Fruit fly (Drosophila melanogaster): Measurements from ENCODE around the gene SclB.

Gene SclB

dm6 chr2L:16884702-16885101 lies 46.9 kb downstream of the SclB start:
- no peak for TF ChIP-seq rn (GFP tag; IDR thresholded peaks at IDR 0.05)
- no peak for TF ChIP-seq CG34367 (tag; optimal IDR thresholded peaks at IDR 0.05)
- TF ChIP-seq CG8159 (tag; optimal IDR thresholded peaks at IDR 0.05): no peak
- no peak for TF ChIP-seq CG32121 (GFP tag; IDR thresholded peaks at IDR 0.05)
- TF ChIP-seq Pif1A (GFP tag; optimal IDR thresholded peaks at IDR 0.05): no peak
- TF ChIP-seq CG12605 (GFP tag; IDR thresholded peaks at IDR 0.05): no peak
- TF ChIP-seq CG9948 (tag; optimal IDR thresholded peaks at IDR 0.05): no peak
- no peak for TF ChIP-seq gl (tag; optimal IDR thresholded peaks at IDR 0.05)
- no peak for TF ChIP-seq CG8301 (tag; optimal IDR thresholded peaks at IDR 0.05)
- no peak for TF ChIP-seq Pif1B (GFP tag; optimal IDR thresholded peaks at IDR 0.05)
- no peak for TF ChIP-seq D1 (tag; optimal IDR thresholded peaks at IDR 0.05)
- TF ChIP-seq CG14655 (GFP tag; optimal IDR thresholded peaks at IDR 0.05): no peak
- TF ChIP-seq EcR (GFP tag; optimal IDR thresholded peaks at IDR 0.05): no peak
- TF ChIP-seq CG17806 (tag; optimal IDR thresholded peaks at IDR 0.05): no peak
- no peak for TF ChIP-seq CG4496 (GFP tag; IDR thresholded peaks at IDR 0.05)
- TF ChIP-seq CG13204 (GFP tag; optimal IDR thresholded peaks at IDR 0.05): no peak
- no peak for TF ChIP-seq CG15710 (tag; optimal IDR thresholded peaks at IDR 0.05)
- TF ChIP-seq fd96Ca (GFP tag; IDR thresholded peaks at IDR 0.05): no peak
- TF ChIP-seq Ets98B (GFP tag; IDR thresholded peaks at IDR 0.05): no peak

DNA sequence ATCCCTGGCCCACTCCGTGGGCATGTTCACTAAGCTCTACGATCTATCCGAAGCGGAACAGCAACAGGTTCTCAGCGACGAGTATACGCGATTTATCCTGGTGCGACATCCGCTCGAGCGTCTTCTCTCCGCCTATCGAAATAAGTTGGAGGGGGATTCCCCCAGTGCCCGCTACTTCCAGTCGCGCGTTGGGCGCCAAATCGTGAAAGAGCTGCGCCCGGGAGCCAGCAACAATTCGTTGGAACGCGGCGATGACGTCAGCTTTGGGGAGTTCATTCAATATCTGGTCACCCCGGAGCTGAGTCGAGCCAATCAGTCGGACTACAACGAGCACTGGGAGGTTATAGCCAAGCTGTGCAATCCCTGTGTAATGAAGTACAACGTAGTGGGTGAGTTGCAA lies 47.6 kb downstream of the SclB start:
- TF ChIP-seq CG13204 (GFP tag; optimal IDR thresholded peaks at IDR 0.05): no peak
- TF ChIP-seq Pif1A (GFP tag; optimal IDR thresholded peaks at IDR 0.05): no peak
- TF ChIP-seq CG8301 (tag; optimal IDR thresholded peaks at IDR 0.05): no peak
- TF ChIP-seq gl (tag; optimal IDR thresholded peaks at IDR 0.05): no peak
- no peak for TF ChIP-seq CG32121 (GFP tag; IDR thresholded peaks at IDR 0.05)
- TF ChIP-seq fd96Ca (GFP tag; IDR thresholded peaks at IDR 0.05): no peak
- TF ChIP-seq CG17806 (tag; optimal IDR thresholded peaks at IDR 0.05): no peak
- no peak for TF ChIP-seq CG14655 (GFP tag; optimal IDR thresholded peaks at IDR 0.05)
- no peak for TF ChIP-seq CG15710 (tag; optimal IDR thresholded peaks at IDR 0.05)
- no peak for TF ChIP-seq EcR (GFP tag; optimal IDR thresholded peaks at IDR 0.05)
- no peak for TF ChIP-seq CG9948 (tag; optimal IDR thresholded peaks at IDR 0.05)
- TF ChIP-seq Snoo (tag; optimal IDR thresholded peaks at IDR 0.05): no peak
- no peak for TF ChIP-seq CG12605 (GFP tag; IDR thresholded peaks at IDR 0.05)
- TF ChIP-seq D1 (tag; optimal IDR thresholded peaks at IDR 0.05): no peak
- no peak for TF ChIP-seq CG10348 (GFP tag; IDR thresholded peaks at IDR 0.05)
- no peak for TF ChIP-seq CG4496 (GFP tag; IDR thresholded peaks at IDR 0.05)
- TF ChIP-seq CG34367 (tag; optimal IDR thresholded peaks at IDR 0.05): no peak
- TF ChIP-seq rn (GFP tag; IDR thresholded peaks at IDR 0.05): no peak
- TF ChIP-seq Ets98B (GFP tag; IDR thresholded peaks at IDR 0.05): no peak

DNA sequence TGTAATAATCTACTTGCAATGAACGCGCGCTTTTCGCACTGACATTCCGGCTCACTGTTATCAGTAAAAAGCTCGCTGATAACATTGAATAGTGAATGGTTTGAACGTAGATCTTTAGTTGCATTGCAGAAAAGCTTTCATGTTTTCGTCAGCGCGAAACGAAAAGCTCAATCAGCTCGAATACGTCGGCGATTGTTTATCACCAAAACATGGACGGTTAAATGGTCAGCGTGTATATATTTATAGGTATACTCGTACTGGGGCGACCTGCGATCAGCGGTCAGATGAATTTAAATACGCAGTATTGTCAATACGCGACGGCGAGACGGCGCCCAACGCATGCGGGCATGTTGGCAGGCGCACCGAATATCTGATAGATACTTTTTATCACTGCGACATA lies 48.7 kb downstream of the SclB start:
- TF ChIP-seq CG13204 (GFP tag; optimal IDR thresholded peaks at IDR 0.05) (no peak), CG12605 (GFP tag; IDR thresholded peaks at IDR 0.05) (no peak), CG32121 (GFP tag; IDR thresholded peaks at IDR 0.05) (no peak), D1 (tag; optimal IDR thresholded peaks at IDR 0.05) (no peak), rn (GFP tag; IDR thresholded peaks at IDR 0.05) (no peak), Ets98B (GFP tag; IDR thresholded peaks at IDR 0.05) (no peak), gl (tag; optimal IDR thresholded peaks at IDR 0.05) (no peak), CG17806 (tag; optimal IDR thresholded peaks at IDR 0.05) (no peak), Pif1A (GFP tag; optimal IDR thresholded peaks at IDR 0.05) (no peak), CG4496 (GFP tag; IDR thresholded peaks at IDR 0.05) (no peak)

dm6 chr2L:16887660-16888573 lies 50.1 kb downstream of the SclB start, which contains the start of the genes osi and tweek:
osi (minus strand) TSS chr2L:16887966.
tweek (plus strand) TSS chr2L:16888490.
- peak; percentile 42 for TF ChIP-seq CG8159 (tag; optimal IDR thresholded peaks at IDR 0.05)
- TF ChIP-seq CG14655 (GFP tag; optimal IDR thresholded peaks at IDR 0.05): no peak
- TF ChIP-seq Snoo (tag; optimal IDR thresholded peaks at IDR 0.05): no peak
- peak; percentile 10 for TF ChIP-seq Pif1A (GFP tag; optimal IDR thresholded peaks at IDR 0.05)
- TF ChIP-seq CG17806 (tag; optimal IDR thresholded peaks at IDR 0.05): no peak
- TF ChIP-seq CG12605 (GFP tag; IDR thresholded peaks at IDR 0.05): no peak
- no peak for TF ChIP-seq gl (tag; optimal IDR thresholded peaks at IDR 0.05)
- peak; percentile 42; the same call in 1 of the 2 replicates for TF ChIP-seq Ets98B (GFP tag; IDR thresholded peaks at IDR 0.05)
- no peak for TF ChIP-seq CG10348 (GFP tag; IDR thresholded peaks at IDR 0.05)
- TF ChIP-seq CG34367 (tag; optimal IDR thresholded peaks at IDR 0.05): peak; percentile 9
- peak; percentile 45; the same call in 2 of the 3 replicates for TF ChIP-seq CG4496 (GFP tag; IDR thresholded peaks at IDR 0.05)
- TF ChIP-seq Pif1B (GFP tag; optimal IDR thresholded peaks at IDR 0.05): peak; percentile 27
- TF ChIP-seq CG15710 (tag; optimal IDR thresholded peaks at IDR 0.05): peak; percentile 53
- TF ChIP-seq rn (GFP tag; IDR thresholded peaks at IDR 0.05): no peak
- no peak for TF ChIP-seq D1 (tag; optimal IDR thresholded peaks at IDR 0.05)
- TF ChIP-seq EcR (GFP tag; optimal IDR thresholded peaks at IDR 0.05): peak; percentile 35
- TF ChIP-seq CG32121 (GFP tag; IDR thresholded peaks at IDR 0.05): no peak
- TF ChIP-seq CG8301 (tag; optimal IDR thresholded peaks at IDR 0.05): no peak
- TF ChIP-seq fd96Ca (GFP tag; IDR thresholded peaks at IDR 0.05): peak; percentile 33; the same call in 1 of the 3 replicates
- TF ChIP-seq CG9948 (tag; optimal IDR thresholded peaks at IDR 0.05): no peak
- no peak for TF ChIP-seq CG13204 (GFP tag; optimal IDR thresholded peaks at IDR 0.05)

DNA sequence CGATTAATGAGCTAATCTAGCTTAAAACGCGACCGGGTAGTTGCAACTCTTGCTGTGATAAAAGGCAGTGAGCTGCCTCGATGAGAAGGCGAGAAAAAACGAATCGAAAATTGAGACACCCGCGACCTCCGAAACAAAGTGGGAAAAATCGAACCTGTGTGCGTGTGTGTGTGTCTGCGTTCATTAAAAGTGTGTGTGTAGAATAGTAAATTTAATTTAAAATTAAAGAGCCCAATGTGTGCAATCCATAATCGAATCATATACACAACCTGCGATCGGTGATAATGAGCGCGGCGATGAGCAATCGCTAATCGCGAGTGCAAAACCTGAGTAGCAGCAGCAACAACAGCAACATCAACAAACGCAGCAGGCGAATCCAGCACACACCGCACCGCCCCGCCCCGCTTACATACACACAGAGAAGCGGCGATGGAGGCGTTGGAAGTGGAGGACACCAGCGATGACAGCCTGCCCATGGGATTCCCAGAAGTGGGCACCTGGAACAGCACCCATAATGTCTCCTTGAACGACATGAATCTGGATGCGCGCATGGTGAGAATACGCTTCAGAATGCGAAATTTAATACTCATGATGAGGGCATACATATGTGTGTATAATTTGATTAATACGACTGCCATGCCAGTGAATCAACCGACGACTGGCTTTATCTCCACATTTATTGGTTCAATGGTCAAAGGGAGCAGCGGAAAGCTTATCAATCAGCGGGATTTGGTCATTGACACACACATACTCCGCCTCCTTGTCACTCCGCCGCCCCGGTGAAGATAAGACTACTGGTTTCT lies 51.0 kb downstream of the SclB start:
- 0 out of 2 replicates have a peak, but pooled peaks have one; percentile 19 for TF ChIP-seq CG10348 (GFP tag; IDR thresholded peaks at IDR 0.05)
- TF ChIP-seq EcR (GFP tag; optimal IDR thresholded peaks at IDR 0.05): peak; percentile 93
- TF ChIP-seq Ets98B (GFP tag; IDR thresholded peaks at IDR 0.05): no peak
- TF ChIP-seq CG9948 (tag; optimal IDR thresholded peaks at IDR 0.05): no peak
- peak; percentile 28; the same call in 1 of the 3 replicates for TF ChIP-seq CG4496 (GFP tag; IDR thresholded peaks at IDR 0.05)
- peak; percentile 51; the same call in 1 of the 2 replicates for TF ChIP-seq CG32121 (GFP tag; IDR thresholded peaks at IDR 0.05)
